Fruit fly (Drosophila melanogaster) whole organism, embryonic: Measurements from ENCODE around the gene Vsx1.

Experiments
- Aef1 ChIP-seq: fragments of 200-800 bp; sonication (Bioruptor generic); IDR thresholded peaks from 3 replicates; pipeline ENCODE4 v1.3.6; 2022; ENCODE audit warnings: missing biosample characterization, missing genetic modification characterization
- C15 ChIP-seq: fragments of 200-800 bp; sonication (Bioruptor generic); IDR thresholded peaks from 3 replicates; pipeline ENCODE4 v1.3.6; 2022; ENCODE audit warnings: missing biosample characterization, missing genetic modification characterization
- CG10462 ChIP-seq: fragments of 200-800 bp; sonication (Bioruptor generic); optimal IDR thresholded peaks from 2 replicates; lab custom pipeline; 2016; ENCODE audit warnings: missing biosample characterization, missing genetic modification characterization
- CG10565 ChIP-seq: fragments of 200-800 bp; sonication (Bioruptor generic); optimal IDR thresholded peaks from 3 replicates; lab custom pipeline; 2016; ENCODE audit warnings: missing biosample characterization, mild to moderate bottlenecking, missing genetic modification characterization
- CG11247 ChIP-seq: fragments of 200-800 bp; sonication (Bioruptor generic); IDR thresholded peaks from 2 replicates; pipeline ENCODE4 v1.3.6; 2022; ENCODE audit warnings: missing biosample characterization, missing genetic modification characterization
- CG12744 ChIP-seq: fragments of 200-800 bp; sonication (Bioruptor generic); optimal IDR thresholded peaks from 2 replicates; lab custom pipeline; 2016; ENCODE audit warnings: missing biosample characterization, missing genetic modification characterization
- CG16815 ChIP-seq: fragments of 200-800 bp; sonication (Bioruptor generic); optimal IDR thresholded peaks from 3 replicates; lab custom pipeline; 2017; ENCODE audit warnings: missing biosample characterization, mild to moderate bottlenecking, missing genetic modification characterization
- CG17361 ChIP-seq: fragments of 200-800 bp; sonication (Bioruptor generic); IDR thresholded peaks from 3 replicates; pipeline ENCODE4 v1.3.6; 2022; ENCODE audit warnings: missing biosample characterization, missing genetic modification characterization
- CG17568 ChIP-seq: fragments of 200-800 bp; sonication (Bioruptor generic); optimal IDR thresholded peaks from 2 replicates; lab custom pipeline; 2018; ENCODE audit warnings: missing biosample characterization, mild to moderate bottlenecking, missing genetic modification characterization, moderate library complexity
- CG18764 ChIP-seq: fragments of 200-800 bp; sonication (Bioruptor generic); optimal IDR thresholded peaks from 3 replicates; lab custom pipeline; 2016; ENCODE audit warnings: missing biosample characterization, missing genetic modification characterization
- CG2199 ChIP-seq: fragments of 200-800 bp; sonication (Bioruptor generic); IDR thresholded peaks from 3 replicates; pipeline ENCODE4 v1.3.6; 2022; ENCODE audit warnings: missing biosample characterization, missing genetic modification characterization
- CG2202 ChIP-seq: fragments of 200-800 bp; sonication (Bioruptor generic); optimal IDR thresholded peaks from 2 replicates; lab custom pipeline; 2018; ENCODE audit warnings: missing biosample characterization, mild to moderate bottlenecking, missing genetic modification characterization
- CG33213 ChIP-seq: fragments of 200-800 bp; sonication (Bioruptor generic); optimal IDR thresholded peaks from 3 replicates; lab custom pipeline; 2016; ENCODE audit warnings: missing biosample characterization, missing genetic modification characterization
- CG34224 ChIP-seq: fragments of 200-800 bp; sonication (Bioruptor generic); IDR thresholded peaks from 3 replicates; pipeline ENCODE4 v1.3.6; 2022; ENCODE audit warnings: missing biosample characterization, missing genetic modification characterization; ENCODE audit not compliant: partially characterized antibody
- CG34376 ChIP-seq: fragments of 200-800 bp; sonication (Bioruptor generic); optimal IDR thresholded peaks from 2 replicates; lab custom pipeline; 2018; ENCODE audit warnings: missing biosample characterization, mild to moderate bottlenecking, missing genetic modification characterization
- CG4404 ChIP-seq: fragments of 200-800 bp; sonication (Bioruptor generic); IDR thresholded peaks from 2 replicates; pipeline ENCODE4 v1.3.6; 2022; ENCODE audit warnings: missing biosample characterization, missing genetic modification characterization
- CG5180 ChIP-seq: fragments of 200-800 bp; sonication (Bioruptor generic); optimal IDR thresholded peaks from 3 replicates; lab custom pipeline; 2017; ENCODE audit warnings: missing biosample characterization, missing genetic modification characterization, mild to moderate bottlenecking, moderate library complexity, missing genetic modification reagents
- CG7839 ChIP-seq: fragments of 200-800 bp; sonication (Bioruptor generic); optimal IDR thresholded peaks from 3 replicates; lab custom pipeline; 2018; ENCODE audit warnings: missing biosample characterization, mild to moderate bottlenecking, missing genetic modification characterization, moderate library complexity
- CG8089 ChIP-seq: fragments of 200-800 bp; sonication (Bioruptor generic); optimal IDR thresholded peaks from 3 replicates; lab custom pipeline; 2016; ENCODE audit warnings: missing biosample characterization, missing genetic modification characterization
- CG8290 ChIP-seq, 3 experiments: fragments of 200-800 bp; sonication (Bioruptor generic); optimal IDR thresholded peaks; 2 replicates each; lab custom pipeline; 2016 to 2019; ENCODE audit warnings: missing biosample characterization in 3 of 3, missing genetic modification characterization in 3 of 3, mild to moderate bottlenecking in 2 of 3, moderate library complexity in 1 of 3
- CG9437 ChIP-seq: fragments of 200-800 bp; sonication (Bioruptor generic); optimal IDR thresholded peaks from 2 replicates; lab custom pipeline; 2018; ENCODE audit warnings: missing biosample characterization, mild to moderate bottlenecking, missing genetic modification characterization
- Ets65A ChIP-seq: fragments of 200-800 bp; sonication (Bioruptor generic); peaks from one replicate; lab custom pipeline; 2016; ENCODE audit warnings: missing biosample characterization, missing genetic modification characterization
- Fer1 ChIP-seq: fragments of 200-800 bp; sonication (Bioruptor generic); optimal IDR thresholded peaks from 2 replicates; lab custom pipeline; 2017; ENCODE audit warnings: missing biosample characterization, mild to moderate bottlenecking, missing genetic modification characterization
- HLH54F ChIP-seq: fragments of 200-800 bp; sonication (Bioruptor generic); optimal IDR thresholded peaks from 3 replicates; lab custom pipeline; 2016; ENCODE audit warnings: missing biosample characterization, missing genetic modification characterization
- Hand ChIP-seq: fragments of 200-800 bp; sonication (Bioruptor generic); optimal IDR thresholded peaks from 2 replicates; lab custom pipeline; 2017; ENCODE audit warnings: mild to moderate bottlenecking, missing biosample characterization, missing genetic modification reagents, missing genetic modification characterization
- Hr51 ChIP-seq, 2 experiments: fragments of 200-800 bp; sonication (Bioruptor generic); optimal IDR thresholded peaks; 2 replicates in 1 of 2; 3 replicates in 1 of 2; lab custom pipeline; 2016 to 2018; ENCODE audit warnings: missing biosample characterization in 2 of 2, missing genetic modification characterization in 2 of 2, mild to moderate bottlenecking in 1 of 2, moderate library complexity in 1 of 2
- MTF-1 ChIP-seq: fragments of 200-800 bp; sonication (Bioruptor generic); optimal IDR thresholded peaks from 2 replicates; lab custom pipeline; 2018; ENCODE audit warnings: missing biosample characterization, mild to moderate bottlenecking, missing genetic modification characterization, borderline replicate concordance
- Mrtf ChIP-seq: fragments of 200-800 bp; sonication (Bioruptor generic); IDR thresholded peaks from 3 replicates; pipeline ENCODE4 v1.3.6; 2022; ENCODE audit warnings: missing biosample characterization, missing genetic modification characterization
- NK7.1 ChIP-seq: fragments of 200-800 bp; sonication (Bioruptor generic); optimal IDR thresholded peaks from 3 replicates; lab custom pipeline; 2016; ENCODE audit warnings: missing biosample characterization, missing genetic modification characterization
- Neu2 ChIP-seq: fragments of 200-800 bp; sonication (Bioruptor generic); optimal IDR thresholded peaks from 3 replicates; lab custom pipeline; 2016; ENCODE audit warnings: missing biosample characterization, missing genetic modification characterization, borderline replicate concordance
- Nf-YB ChIP-seq: fragments of 200-800 bp; sonication (Bioruptor generic); optimal IDR thresholded peaks from 3 replicates; lab custom pipeline; 2019; ENCODE audit warnings: missing biosample characterization, mild to moderate bottlenecking, missing genetic modification characterization, moderate library complexity
- Optix ChIP-seq: fragments of 200-800 bp; sonication (Bioruptor generic); IDR thresholded peaks from 3 replicates; pipeline ENCODE4 v1.3.6; 2022; ENCODE audit warnings: missing biosample characterization, missing genetic modification characterization
- Ptx1 ChIP-seq: fragments of 200-800 bp; sonication (Bioruptor generic); IDR thresholded peaks from 2 replicates; pipeline ENCODE4 v1.3.6; 2022; ENCODE audit warnings: missing biosample characterization, missing genetic modification characterization
- Tbp ChIP-seq: fragments of >200 bp; optimal IDR thresholded peaks from 2 replicates; lab custom pipeline; 2018; ENCODE audit warnings: missing biosample characterization, missing genetic modification characterization
- dpn ChIP-seq, 2 experiments: fragments of 200-800 bp; sonication (Bioruptor generic); optimal IDR thresholded peaks; 3 replicates each; lab custom pipeline; 2016; ENCODE audit warnings: missing biosample characterization in 2 of 2, missing genetic modification characterization in 2 of 2
- dysf ChIP-seq: fragments of 200-800 bp; sonication (Bioruptor generic); IDR thresholded peaks from 3 replicates; pipeline ENCODE4 v1.3.6; 2022; ENCODE audit warnings: missing biosample characterization, missing genetic modification characterization
- gem ChIP-seq: fragments of 200-800 bp; sonication (Bioruptor generic); optimal IDR thresholded peaks from 2 replicates; lab custom pipeline; 2019; ENCODE audit warnings: missing biosample characterization, mild to moderate bottlenecking, missing genetic modification characterization, moderate library complexity
- gsb ChIP-seq: fragments of 200-800 bp; sonication (Bioruptor generic); IDR thresholded peaks from 2 replicates; pipeline ENCODE4 v1.3.6; 2022; ENCODE audit warnings: missing biosample characterization, missing genetic modification characterization
- her ChIP-seq: fragments of 200-800 bp; sonication (Bioruptor generic); optimal IDR thresholded peaks from 2 replicates; lab custom pipeline; 2016; ENCODE audit warnings: missing biosample characterization, missing genetic modification characterization
- kni ChIP-seq: fragments of 200-800 bp; sonication (Bioruptor generic); optimal IDR thresholded peaks from 3 replicates; lab custom pipeline; 2017; ENCODE audit warnings: mild to moderate bottlenecking, missing biosample characterization, missing genetic modification reagents, missing genetic modification characterization
- nau ChIP-seq: fragments of 200-800 bp; sonication (Bioruptor generic); optimal IDR thresholded peaks from 3 replicates; lab custom pipeline; 2017; ENCODE audit warnings: missing biosample characterization, mild to moderate bottlenecking, missing genetic modification characterization, missing genetic modification reagents
- pan ChIP-seq, 4 experiments: fragments of >200 bp in 3 of 4; fragments of 200-800 bp in 1 of 4; sonication (Bioruptor generic) in 1 of 4; optimal IDR thresholded peaks in 3 of 4; IDR thresholded peaks in 1 of 4; 2 replicates each; pipeline versions ENCODE4 v1.3.6 to Lab custom; 2017 to 2022; ENCODE audit warnings: missing biosample characterization in 2 of 4, missing genetic modification characterization in 2 of 4, mixed read lengths in 1 of 4
- pho ChIP-seq: fragments of 200-800 bp; sonication (Bioruptor generic); optimal IDR thresholded peaks from 2 replicates; lab custom pipeline; 2016; ENCODE audit warnings: missing biosample characterization, missing genetic modification characterization
- pnt ChIP-seq: fragments of 200-800 bp; sonication (Bioruptor generic); optimal IDR thresholded peaks from 3 replicates; lab custom pipeline; 2016; ENCODE audit warnings: missing biosample characterization, missing genetic modification characterization
- pros ChIP-seq: fragments of 200-800 bp; sonication (Bioruptor generic); optimal IDR thresholded peaks from 3 replicates; lab custom pipeline; 2019; ENCODE audit warnings: missing biosample characterization, mild to moderate bottlenecking, missing genetic modification characterization, moderate library complexity
- pzg ChIP-seq: fragments of 200-800 bp; sonication (Bioruptor generic); optimal IDR thresholded peaks from 3 replicates; lab custom pipeline; 2018; ENCODE audit warnings: missing biosample characterization, mild to moderate bottlenecking, missing genetic modification characterization, moderate library complexity
- schlank ChIP-seq: fragments of 200-800 bp; sonication (Bioruptor generic); optimal IDR thresholded peaks from 2 replicates; lab custom pipeline; 2018; ENCODE audit warnings: missing biosample characterization, mild to moderate bottlenecking, missing genetic modification characterization
- slbo ChIP-seq: fragments of 200-800 bp; sonication (Bioruptor generic); IDR thresholded peaks from 2 replicates; pipeline ENCODE4 v1.3.6; 2022; ENCODE audit warnings: missing biosample characterization, missing genetic modification characterization
- slp2 ChIP-seq: fragments of 200-800 bp; sonication (Bioruptor generic); optimal IDR thresholded peaks from 2 replicates; lab custom pipeline; 2016; ENCODE audit warnings: missing biosample characterization, missing genetic modification characterization
- trem ChIP-seq: fragments of 200-800 bp; optimal IDR thresholded peaks from 3 replicates; lab custom pipeline; 2019; ENCODE audit warnings: missing biosample characterization, mild to moderate bottlenecking, missing genetic modification characterization, moderate library complexity

Gene Vsx1

DNA sequence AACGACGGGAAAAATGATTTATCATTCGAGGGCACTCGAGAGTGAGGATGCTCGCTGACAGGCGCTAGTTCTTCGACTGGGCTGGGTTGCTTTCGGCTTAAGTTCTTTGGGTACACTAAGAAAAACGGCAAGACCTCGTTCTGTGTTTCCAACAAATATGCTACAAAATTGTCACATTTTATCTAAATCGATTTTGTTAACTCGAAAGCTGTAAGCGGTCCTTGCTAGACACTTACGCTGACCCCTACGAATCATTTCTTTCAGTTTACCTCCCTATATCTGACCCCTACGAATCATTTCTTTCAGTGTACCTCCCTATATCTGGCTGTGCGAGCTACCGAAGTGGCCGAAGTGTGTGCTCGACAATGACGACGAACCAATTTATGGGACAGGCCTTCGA is 30.1 kb upstream of the Vsx1 start (continued):
- TF ChIP-seq NK7.1 (GFP tag; lab: Kevin White, UChicago) = no peak
- no peak for TF ChIP-seq CG8290 (GFP tag; optimal IDR thresholded peaks at IDR 0.05; lab: Kevin White, UChicago)
- TF ChIP-seq CG8290 (tag; optimal IDR thresholded peaks at IDR 0.05; lab: Kevin White, UChicago) = no peak
- TF ChIP-seq CG34224 (GFP tag; lab: Robert Waterston, UW) = no peak
- no peak for TF ChIP-seq Ets65A
- TF ChIP-seq Aef1 (GFP tag; lab: Robert Waterston, UW) = no peak
- peak; percentile 35 for TF ChIP-seq CG16815 (GFP tag; lab: Kevin White, UChicago)
- no peak for TF ChIP-seq kni (GFP tag; lab: Kevin White, UChicago)
- no peak for TF ChIP-seq CG33213 (GFP tag; lab: Kevin White, UChicago)
- no peak for TF ChIP-seq CG9437 (GFP tag; lab: Kevin White, UChicago)
- no peak for TF ChIP-seq pros (GFP tag; lab: Kevin White, UChicago)
- TF ChIP-seq pnt (GFP tag; lab: Kevin White, UChicago) = peak; percentile 16
- no peak for TF ChIP-seq CG17361 (GFP tag; lab: Robert Waterston, UW)
- TF ChIP-seq CG7839 (tag; lab: Kevin White, UChicago) = no peak
- no peak for TF ChIP-seq CG10462 (GFP tag; lab: Kevin White, UChicago)
- TF ChIP-seq HLH54F (GFP tag; lab: Kevin White, UChicago) = no peak
- TF ChIP-seq CG2199 (GFP tag; lab: Robert Waterston, UW) = no peak
- peak; percentile 41; the same call in 1 of the 3 replicates for TF ChIP-seq Optix (GFP tag; lab: Robert Waterston, UW)
- no peak for TF ChIP-seq CG17568 (GFP tag; lab: Kevin White, UChicago)
- TF ChIP-seq Mrtf = no peak
- no peak for TF ChIP-seq pan (optimal IDR thresholded peaks at IDR 0.05; lab: Kevin White, UChicago)
- TF ChIP-seq pan (GFP tag; optimal IDR thresholded peaks at IDR 0.05 in 1 of 2, IDR thresholded peaks at IDR 0.05 in 1 of 2) = no peak
- no peak for TF ChIP-seq Neu2 (GFP tag; lab: Kevin White, UChicago)
- no peak for TF ChIP-seq MTF-1 (GFP tag; lab: Kevin White, UChicago)
- no peak for TF ChIP-seq CG8089
- TF ChIP-seq Ptx1 (GFP tag; lab: Robert Waterston, UW) = no peak
- no peak for TF ChIP-seq Nf-YB
- no peak for TF ChIP-seq schlank (tag; lab: Kevin White, UChicago)
- TF ChIP-seq CG10565 (GFP tag; lab: Kevin White, UChicago) = no peak
- no peak for TF ChIP-seq CG2202 (tag; lab: Kevin White, UChicago)
- TF ChIP-seq pzg (GFP tag; lab: Kevin White, UChicago) = no peak
- TF ChIP-seq CG18764 (GFP tag; lab: Kevin White, UChicago) = no peak
- no peak for TF ChIP-seq C15 (GFP tag; lab: Robert Waterston, UW)
- TF ChIP-seq Hand (GFP tag; lab: Kevin White, UChicago) = no peak
- no peak for TF ChIP-seq dysf (GFP tag; lab: Robert Waterston, UW)
- TF ChIP-seq pho = no peak
- no peak for TF ChIP-seq CG12744
- peak; percentile 55 for TF ChIP-seq CG4404 (GFP tag; lab: Robert Waterston, UW)
- no peak for TF ChIP-seq nau (GFP tag; lab: Kevin White, UChicago)
- TF ChIP-seq her (GFP tag; lab: Kevin White, UChicago) = no peak
- TF ChIP-seq gsb (GFP tag; lab: Robert Waterston, UW) = no peak
- no peak for TF ChIP-seq trem (tag; lab: Kevin White, UChicago)
- TF ChIP-seq dpn (GFP tag; optimal IDR thresholded peaks at IDR 0.05; lab: Kevin White, UChicago) = no peak
- no peak for TF ChIP-seq CG5180 (GFP tag; lab: Kevin White, UChicago)
- peak; percentile 39; the same call in 1 of the 2 replicates for TF ChIP-seq slbo (GFP tag; lab: Robert Waterston, UW)
- TF ChIP-seq Hr51 (GFP tag; optimal IDR thresholded peaks at IDR 0.05; lab: Kevin White, UChicago) = peak in 1 of 2 experiments; percentile 8
- TF ChIP-seq Tbp (GFP tag; lab: Kevin White, UChicago) = no peak
- TF ChIP-seq gem (tag; lab: Kevin White, UChicago) = peak; percentile 42
- TF ChIP-seq CG34376 (GFP tag; lab: Kevin White, UChicago) = no peak
- TF ChIP-seq slp2 (GFP tag; lab: Kevin White, UChicago) = no peak
- no peak for TF ChIP-seq CG11247
- TF ChIP-seq Fer1 (GFP tag; lab: Kevin White, UChicago) = no peak
